Worm (Caenorhabditis elegans) whole organism, mixed stage, embryonic: ENCODE results near the gene K04C1.3.

Source experiments
- M03D4.4 ChIP-seq: sonication (generic microtip); optimal IDR thresholded peaks from 2 replicates; lab custom pipeline; 2017; ENCODE audit warnings: mild to moderate bottlenecking, missing genetic modification characterization, missing compliant biosample characterization
- bed-3 ChIP-seq: fragments of 200-800 bp; sonication (Bioruptor generic); optimal IDR thresholded peaks from 3 replicates; lab custom pipeline; 2018; ENCODE audit warnings: mild to moderate bottlenecking, missing genetic modification characterization, moderate library complexity, missing compliant biosample characterization
- blmp-1 ChIP-seq: fragments of 150-350 bp; optimal IDR thresholded peaks from 2 replicates; lab custom pipeline; 2014; ENCODE audit warnings: missing biosample characterization, missing genetic modification characterization
- ceh-39 ChIP-seq: fragments of 150-350 bp; optimal IDR thresholded peaks from 2 replicates; lab custom pipeline; 2014; ENCODE audit warnings: missing biosample characterization, missing genetic modification characterization
- ceh-43 ChIP-seq: fragments of 200-800 bp; sonication (Bioruptor generic); optimal IDR thresholded peaks from 2 replicates; lab custom pipeline; 2018; ENCODE audit warnings: mild to moderate bottlenecking, missing genetic modification characterization, moderate library complexity, missing compliant biosample characterization
- ceh-83 ChIP-seq: fragments of 200-800 bp; sonication (Bioruptor generic); optimal IDR thresholded peaks from 2 replicates; lab custom pipeline; 2018; ENCODE audit warnings: mild to moderate bottlenecking, missing genetic modification characterization, missing compliant biosample characterization
- cnd-1 ChIP-seq: fragments of 200-800 bp; sonication (Bioruptor generic); optimal IDR thresholded peaks from 2 replicates; lab custom pipeline; 2018; ENCODE audit warnings: mild to moderate bottlenecking, missing genetic modification characterization, missing compliant biosample characterization
- drap-1 ChIP-seq: fragments of 200-800 bp; sonication (Bioruptor generic); optimal IDR thresholded peaks from 3 replicates; lab custom pipeline; 2018; ENCODE audit warnings: mild to moderate bottlenecking, missing genetic modification characterization, missing compliant biosample characterization
- elt-1 ChIP-seq: sonication (generic microtip); optimal IDR thresholded peaks from 2 replicates; lab custom pipeline; 2017; ENCODE audit warnings: missing genetic modification characterization, mild to moderate bottlenecking, missing compliant biosample characterization, antibody characterized with exemption, moderate library complexity, borderline replicate concordance; ENCODE audit not compliant: insufficient read depth
- elt-3 ChIP-seq: fragments of 150-350 bp; optimal IDR thresholded peaks from 2 replicates; lab custom pipeline; 2014; ENCODE audit warnings: missing biosample characterization, missing genetic modification characterization
- flh-1 ChIP-seq: fragments of 200-800 bp; sonication (Bioruptor generic); optimal IDR thresholded peaks from 2 replicates; lab custom pipeline; 2018; ENCODE audit warnings: mild to moderate bottlenecking, missing genetic modification characterization, moderate library complexity, missing compliant biosample characterization
- ham-2 ChIP-seq: fragments of 200-800 bp; sonication (Bioruptor generic); optimal IDR thresholded peaks from 2 replicates; lab custom pipeline; 2018; ENCODE audit warnings: mild to moderate bottlenecking, missing genetic modification characterization, missing compliant biosample characterization
- hlh-1 ChIP-seq: fragments of 150-350 bp; optimal IDR thresholded peaks from 2 replicates; lab custom pipeline; 2014; ENCODE audit warnings: missing biosample characterization, missing genetic modification reagents, missing genetic modification characterization
- lin-13 ChIP-seq: fragments of 150-350 bp; optimal IDR thresholded peaks from 2 replicates; lab custom pipeline; 2014; ENCODE audit warnings: missing biosample characterization, missing genetic modification characterization
- lin-32 ChIP-seq: fragments of 200-800 bp; sonication (Bioruptor generic); optimal IDR thresholded peaks from 2 replicates; lab custom pipeline; 2018; ENCODE audit warnings: mild to moderate bottlenecking, missing genetic modification characterization, missing compliant biosample characterization
- lsy-2 ChIP-seq: fragments of 150-350 bp; optimal IDR thresholded peaks from 2 replicates; lab custom pipeline; 2014; ENCODE audit warnings: missing biosample characterization, missing genetic modification characterization
- mab-5 ChIP-seq: fragments of 150-350 bp; optimal IDR thresholded peaks from 2 replicates; lab custom pipeline; 2014; ENCODE audit warnings: missing biosample characterization, missing genetic modification characterization
- mls-2 ChIP-seq: sonication (generic microtip); optimal IDR thresholded peaks from 2 replicates; lab custom pipeline; 2016; ENCODE audit warnings: mild to moderate bottlenecking, missing genetic modification characterization, moderate library complexity, missing compliant biosample characterization
- nhr-12 ChIP-seq: fragments of 150-350 bp; optimal IDR thresholded peaks from 2 replicates; lab custom pipeline; 2014; ENCODE audit warnings: missing biosample characterization, missing genetic modification characterization
- nhr-2 ChIP-seq: fragments of 150-350 bp; optimal IDR thresholded peaks from 2 replicates; lab custom pipeline; 2014; ENCODE audit warnings: missing biosample characterization, missing genetic modification characterization
- nhr-237 ChIP-seq: fragments of 150-350 bp; optimal IDR thresholded peaks from 2 replicates; lab custom pipeline; 2014; ENCODE audit warnings: missing biosample characterization, missing genetic modification characterization
- nhr-76 ChIP-seq: sonication (generic microtip); optimal IDR thresholded peaks from 2 replicates; lab custom pipeline; 2017; ENCODE audit warnings: missing biosample characterization, missing genetic modification characterization
- pha-4 ChIP-seq: fragments of 150-350 bp; optimal IDR thresholded peaks from 2 replicates; lab custom pipeline; 2018; ENCODE audit warnings: missing biosample characterization, missing genetic modification reagents, missing genetic modification characterization
- sem-2 ChIP-seq: fragments of 200-800 bp; sonication (Bioruptor generic); optimal IDR thresholded peaks from 2 replicates; lab custom pipeline; 2018; ENCODE audit warnings: mild to moderate bottlenecking, missing genetic modification characterization, missing compliant biosample characterization
- snpc-4 ChIP-seq: fragments of 150-350 bp; optimal IDR thresholded peaks from 2 replicates; lab custom pipeline; 2014; ENCODE audit warnings: missing biosample characterization, missing genetic modification characterization
- sptf-1 ChIP-seq: sonication (generic microtip); optimal IDR thresholded peaks from 2 replicates; lab custom pipeline; 2017; ENCODE audit warnings: mild to moderate bottlenecking, missing genetic modification characterization, moderate library complexity, missing compliant biosample characterization
- tbx-8 ChIP-seq: fragments of 200-800 bp; sonication (Bioruptor generic); optimal IDR thresholded peaks from 2 replicates; lab custom pipeline; 2018; ENCODE audit warnings: mild to moderate bottlenecking, missing genetic modification characterization, moderate library complexity, missing compliant biosample characterization
- unc-120 ChIP-seq: sonication (generic microtip); optimal IDR thresholded peaks from 2 replicates; lab custom pipeline; 2017; ENCODE audit warnings: missing genetic modification characterization, missing compliant biosample characterization; ENCODE audit not compliant: poor library complexity, severe bottlenecking
- unc-39 ChIP-seq: fragments of 150-350 bp; optimal IDR thresholded peaks from 2 replicates; lab custom pipeline; 2014; ENCODE audit warnings: missing biosample characterization, missing genetic modification characterization
- unc-62 ChIP-seq: fragments of 150-350 bp; optimal IDR thresholded peaks from 2 replicates; lab custom pipeline; 2014; ENCODE audit warnings: missing biosample characterization, missing genetic modification reagents, missing genetic modification characterization
- zip-8 ChIP-seq: fragments of 150-350 bp; optimal IDR thresholded peaks from 2 replicates; lab custom pipeline; 2014; ENCODE audit warnings: missing biosample characterization, missing genetic modification characterization

K04C1.3 gene

DNA sequence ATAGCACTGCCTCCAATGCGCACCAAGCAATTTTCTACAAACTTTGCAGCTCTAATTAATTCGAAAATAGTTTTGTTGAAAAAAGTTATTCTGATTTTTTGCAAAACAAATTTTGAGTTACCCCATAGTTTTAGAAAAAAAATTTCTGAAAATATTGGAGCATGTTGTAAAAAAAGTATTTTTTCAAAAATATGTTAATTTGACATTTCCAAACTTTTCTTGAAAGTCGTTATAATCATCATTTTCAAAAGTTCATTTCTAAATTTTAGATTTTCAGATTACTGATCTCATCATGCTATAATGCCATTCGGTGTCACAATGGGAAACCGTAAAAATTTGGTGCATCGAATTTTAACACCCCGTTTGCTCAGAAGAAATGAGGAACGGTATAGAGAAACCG is 24.6 kb upstream of the K04C1.3 start, which contains the start of gene del-1:
Gene del-1 (plus strand): TSS at position 301 of the 400 bp plus-strand sequence.
- TF ChIP-seq flh-1 (GFP tag; lab: Kevin White, UChicago) (no peak), elt-3 (tag; lab: Kevin White, UChicago) (no peak), ceh-43 (no peak), nhr-12 (no peak), ceh-83 (no peak), mab-5 (no peak), tbx-8 (GFP tag; lab: Kevin White, UChicago) (no peak), M03D4.4 (tag; lab: Kevin White, UChicago) (no peak), snpc-4 (no peak), pha-4 (tag; lab: Kevin White, UChicago) (no peak)

DNA sequence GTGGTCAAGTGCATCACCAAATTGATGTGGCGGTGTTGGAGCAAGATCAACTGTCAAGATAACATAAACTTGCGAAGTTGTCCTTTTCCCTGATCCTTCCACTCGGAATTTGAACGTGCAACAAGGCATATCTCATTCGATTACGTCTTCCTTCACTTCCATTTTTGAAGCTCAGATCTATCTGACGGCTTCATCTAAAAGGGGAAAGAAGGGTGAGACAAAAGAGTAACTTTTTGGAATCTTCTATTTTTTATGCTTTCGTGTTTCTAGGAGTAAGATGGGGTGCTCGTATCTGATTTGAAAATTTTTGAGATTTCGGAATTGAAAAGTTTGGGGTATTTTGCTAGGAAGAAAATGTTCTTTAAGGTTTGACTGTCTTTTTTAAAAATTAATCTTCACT is 24.0 kb upstream of the K04C1.3 start:
- TF ChIP-seq pha-4 (tag; lab: Kevin White, UChicago) (no peak), ceh-83 (no peak), sem-2 (no peak), tbx-8 (GFP tag; lab: Kevin White, UChicago) (no peak), mls-2 (tag; lab: Kevin White, UChicago) (no peak), nhr-76 (tag; lab: Kevin White, UChicago) (no peak), nhr-237 (tag; lab: Kevin White, UChicago) (no peak), nhr-2 (tag; lab: Kevin White, UChicago) (no peak), ham-2 (GFP tag; lab: Kevin White, UChicago) (no peak), sptf-1 (no peak), M03D4.4 (tag; lab: Kevin White, UChicago) (no peak), unc-120 (tag; lab: Kevin White, UChicago) (no peak)

DNA sequence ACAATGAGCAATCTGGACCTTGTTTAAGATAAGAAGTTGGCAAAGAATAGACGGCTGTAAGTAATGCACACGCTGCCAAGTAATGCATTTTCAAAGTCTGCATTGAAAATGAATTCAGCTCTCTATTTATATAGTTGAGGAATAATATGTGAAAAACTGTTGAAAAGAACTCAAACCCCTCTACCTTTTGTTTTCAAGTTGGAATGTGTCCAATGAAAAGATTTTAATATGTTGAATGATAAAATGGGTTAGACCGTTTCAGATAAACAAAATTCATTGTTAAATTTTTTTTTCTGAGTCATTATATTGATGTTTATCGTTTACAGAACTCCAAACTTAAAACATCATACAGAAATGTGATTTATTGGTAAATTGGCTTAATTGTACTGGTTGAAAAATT is 20.3 kb upstream of the K04C1.3 start, which contains the start of gene E02H4.8:
Gene E02H4.8 (minus strand): TSS at position 101 of the 400 bp plus-strand sequence.
- TF ChIP-seq nhr-237 (tag; lab: Kevin White, UChicago): no peak
- TF ChIP-seq unc-120 (tag; lab: Kevin White, UChicago): no peak
- no peak for TF ChIP-seq zip-8 (tag; lab: Kevin White, UChicago)
- TF ChIP-seq blmp-1 (tag; lab: Kevin White, UChicago): no peak
- no peak for TF ChIP-seq bed-3 (GFP tag; lab: Kevin White, UChicago)
- TF ChIP-seq sem-2: no peak
- TF ChIP-seq cnd-1 (tag; lab: Kevin White, UChicago): no peak
- TF ChIP-seq lin-13 (tag; lab: Kevin White, UChicago): no peak
- no peak for TF ChIP-seq unc-39
- no peak for TF ChIP-seq unc-62 (GFP tag; lab: Kevin White, UChicago)
- TF ChIP-seq lsy-2 (tag; lab: Kevin White, UChicago): no peak
- no peak for TF ChIP-seq lin-32
- TF ChIP-seq ham-2 (GFP tag; lab: Kevin White, UChicago): no peak
- TF ChIP-seq, all 35 proteins: peak for 0

DNA sequence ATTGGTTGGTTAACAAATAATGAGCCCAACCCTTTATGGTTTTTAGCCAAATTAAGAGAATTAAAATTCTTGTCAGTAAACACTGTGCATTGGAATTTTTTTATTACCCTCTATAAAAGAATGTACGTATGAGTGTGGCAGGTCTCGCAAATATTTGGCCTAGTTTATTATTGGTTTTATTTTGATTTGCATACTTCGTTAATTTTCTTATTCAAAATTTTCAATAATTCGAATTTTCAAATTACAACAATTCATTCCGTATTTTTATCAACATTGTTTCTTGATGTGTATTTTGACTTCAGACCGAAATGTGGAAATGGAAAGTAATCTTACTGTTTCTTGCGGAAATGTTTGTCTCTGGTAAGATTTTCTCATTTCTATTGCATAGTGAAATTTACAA is 14.5 kb upstream of the K04C1.3 start, which contains the start of gene E02H4.4:
Gene E02H4.4 (plus strand): TSS at position 301 of the 400 bp plus-strand sequence.
- TF ChIP-seq unc-62 (GFP tag; lab: Kevin White, UChicago) (no peak), nhr-2 (tag; lab: Kevin White, UChicago) (no peak), unc-39 (no peak), zip-8 (tag; lab: Kevin White, UChicago) (no peak), pha-4 (tag; lab: Kevin White, UChicago) (no peak), ceh-39 (tag; lab: Kevin White, UChicago) (no peak), drap-1 (no peak), mls-2 (tag; lab: Kevin White, UChicago) (no peak), lin-32 (no peak), cnd-1 (tag; lab: Kevin White, UChicago) (no peak), elt-1 (tag; lab: Kevin White, UChicago) (no peak), hlh-1 (tag; lab: Kevin White, UChicago) (no peak), lsy-2 (tag; lab: Kevin White, UChicago) (no peak), tbx-8 (GFP tag; lab: Kevin White, UChicago) (no peak), M03D4.4 (tag; lab: Kevin White, UChicago) (no peak), lin-13 (tag; lab: Kevin White, UChicago) (no peak), mab-5 (no peak), nhr-237 (tag; lab: Kevin White, UChicago) (no peak), ham-2 (GFP tag; lab: Kevin White, UChicago) (no peak), bed-3 (GFP tag; lab: Kevin White, UChicago) (no peak)
